Worm (Caenorhabditis elegans): ENCODE data around the gene lmp-2.
A peak's percentile ranks its signal among the peaks of the same experiment; 100 is the strongest.

lmp-2 gene

DNA sequence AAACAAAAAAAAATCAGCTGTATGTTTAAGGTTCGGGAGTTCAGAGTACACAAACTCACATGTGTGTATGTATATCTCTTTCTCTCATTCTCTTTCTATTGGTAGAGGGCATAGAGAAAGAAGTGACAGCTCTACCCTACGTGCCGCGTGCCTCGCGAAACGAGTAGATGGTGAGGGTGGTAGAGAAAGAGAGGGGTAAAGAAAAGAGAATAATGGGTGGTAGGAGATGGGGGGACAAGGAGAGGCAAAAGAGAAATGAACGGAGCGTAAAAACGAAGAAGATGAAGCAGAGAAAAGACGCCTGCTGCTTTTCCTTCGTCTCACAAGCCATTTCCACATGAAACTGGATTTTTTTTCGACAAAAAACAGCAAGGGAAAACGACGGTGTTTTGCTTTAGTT lies 32.3 kb upstream of the lmp-2 start (continued):
- TF ChIP-seq ceh-91 (GFP tag; IDR thresholded peaks at IDR 0.05) (no peak), T26A5.8 (tag; optimal IDR thresholded peaks at IDR 0.05) (no peak), K12H6.12 (tag; optimal IDR thresholded peaks at IDR 0.05) (peak; percentile 95), snpc-1.1 (tag; optimal IDR thresholded peaks at IDR 0.05; ENCODE audit: insufficient read depth) (no peak), ztf-22 (GFP tag; optimal IDR thresholded peaks at IDR 0.05) (peak; percentile 53), madf-8 (GFP tag; conservative IDR thresholded peaks at IDR 0.05) (no peak), nfya-2 (GFP tag; IDR thresholded peaks at IDR 0.05) (no peak), B0261.1 (tag; optimal IDR thresholded peaks at IDR 0.05) (peak; percentile 8), nfyb-1 (GFP tag; IDR thresholded peaks at IDR 0.05) (peak; percentile 84), ccch-3 (GFP tag; optimal IDR thresholded peaks at IDR 0.05) (no peak), attf-3 (GFP tag; conservative IDR thresholded peaks at IDR 0.05) (no peak), C17E4.6 (GFP tag; IDR thresholded peaks at IDR 0.05) (no peak), mxl-1 (tag; optimal IDR thresholded peaks at IDR 0.05) (no peak), hlh-26 (GFP tag; conservative IDR thresholded peaks at IDR 0.05) (no peak), mel-28 (tag; optimal IDR thresholded peaks at IDR 0.05; ENCODE audit: borderline replicate concordance) (no peak), aptf-2 (GFP tag; conservative IDR thresholded peaks at IDR 0.05) (no peak), F57A8.1 (GFP tag; optimal IDR thresholded peaks at IDR 0.05) (no peak), F52B5.7 (tag; optimal IDR thresholded peaks at IDR 0.05) (no peak), Y95B8A.8 (GFP tag; IDR thresholded peaks at IDR 0.05) (no peak), egl-44 (GFP tag; IDR thresholded peaks at IDR 0.05) (peak; percentile 82), dox-1 (GFP tag; IDR thresholded peaks at IDR 0.05) (peak; percentile 81), lir-1 (GFP tag; conservative IDR thresholded peaks at IDR 0.05) (peak; percentile 47; the same call in 1 of the 2 replicates), efl-1 (GFP tag; optimal IDR thresholded peaks at IDR 0.05) (no peak), D2030.7 (GFP tag; IDR thresholded peaks at IDR 0.05) (no peak), tlf-1 (GFP tag; optimal IDR thresholded peaks at IDR 0.05) (peak; percentile 29), sptf-2 (GFP tag; optimal IDR thresholded peaks at IDR 0.05) (no peak), lin-35 (GFP tag; optimal IDR thresholded peaks at IDR 0.05) (peak in 1 of 3 experiments; percentile 82), snpc-4 (GFP tag; optimal IDR thresholded peaks at IDR 0.05) (peak; percentile 25), snpc-4 (tag; optimal IDR thresholded peaks at IDR 0.05) (peak in 2 of 4 experiments; percentile 48 to 62), athp-1 (tag; optimal IDR thresholded peaks at IDR 0.05) (no peak), hmg-1.2 (GFP tag; IDR thresholded peaks at IDR 0.05) (peak; percentile 77), F49E8.2 (tag; optimal IDR thresholded peaks at IDR 0.05; ENCODE audit: insufficient read depth) (no peak), zim-3 (tag; optimal IDR thresholded peaks at IDR 0.05) (no peak)

ce11 chrX:1094332-1094731 lies 31.1 kb upstream of the lmp-2 start:
- TF ChIP-seq ceh-100 (GFP tag; IDR thresholded peaks at IDR 0.05) (no peak), bed-2 (GFP tag; IDR thresholded peaks at IDR 0.05) (no peak), ztf-22 (GFP tag; optimal IDR thresholded peaks at IDR 0.05) (no peak), K12H6.12 (tag; optimal IDR thresholded peaks at IDR 0.05) (no peak), T26A5.8 (tag; optimal IDR thresholded peaks at IDR 0.05) (no peak)

DNA sequence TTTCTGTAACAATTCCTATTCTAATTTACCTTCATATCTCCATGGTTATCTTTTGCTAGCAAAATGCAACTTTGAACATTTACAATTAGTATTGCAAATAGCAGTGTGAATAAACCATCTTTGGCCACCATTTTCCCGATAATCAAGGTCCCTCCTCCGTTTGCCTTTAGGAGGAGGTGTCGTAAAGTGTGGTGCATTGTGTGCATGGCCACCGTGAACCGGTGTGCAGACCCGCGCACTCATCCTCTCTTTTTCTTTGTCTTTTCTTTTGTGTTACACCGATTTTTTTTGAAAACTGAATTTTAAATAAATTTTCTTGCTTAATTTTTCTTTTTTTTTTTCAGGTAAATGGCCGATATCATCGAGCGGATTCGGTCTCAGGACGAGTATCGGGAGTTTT lies 28.6 kb upstream of the lmp-2 start, which contains the start of the genes pigx-1 and rme-6:
Gene pigx-1 (minus strand): TSS at position 206 of the 400 bp plus-strand sequence.
Gene rme-6 (plus strand): TSS at position 345 of the 400 bp plus-strand sequence.
- no peak for TF ChIP-seq Y79H2A.3 (GFP tag; conservative IDR thresholded peaks at IDR 0.05)
- TF ChIP-seq let-526 (GFP tag; IDR thresholded peaks at IDR 0.05) = no peak
- no peak for TF ChIP-seq ztf-3 (GFP tag; optimal IDR thresholded peaks at IDR 0.05)
- no peak for TF ChIP-seq gei-17 (GFP tag; optimal IDR thresholded peaks at IDR 0.05)
- TF ChIP-seq F33H1.4 (GFP tag; IDR thresholded peaks at IDR 0.05) = no peak
- no peak for TF ChIP-seq rec-8 (tag; optimal IDR thresholded peaks at IDR 0.05)
- no peak for TF ChIP-seq snpc-3.4 (tag; optimal IDR thresholded peaks at IDR 0.05)
- no peak for TF ChIP-seq ztf-6 (GFP tag; IDR thresholded peaks at IDR 0.05)
- no peak for TF ChIP-seq sptf-2 (GFP tag; optimal IDR thresholded peaks at IDR 0.05)
- TF ChIP-seq Y67H2A.10 (GFP tag; conservative IDR thresholded peaks at IDR 0.05) = no peak
- no peak for TF ChIP-seq ceh-79 (tag; optimal IDR thresholded peaks at IDR 0.05)
- no peak for TF ChIP-seq K11D2.4 (GFP tag; IDR thresholded peaks at IDR 0.05)

Data from whole organism, young adult.